Fruit fly (Drosophila melanogaster) whole organism, prepupa: Measurements from ENCODE around the gene CG8500.

Experiments used
- CG15336 ChIP-seq: fragments of 200-800 bp; sonication (Bioruptor generic); IDR thresholded peaks from 2 replicates; pipeline ENCODE4 v1.3.6; 2022; ENCODE audit warnings: missing biosample characterization, missing genetic modification characterization
- CG16779 ChIP-seq: fragments of 200-800 bp; sonication (Bioruptor generic); optimal IDR thresholded peaks from 3 replicates; lab custom pipeline; 2017; ENCODE audit warnings: missing biosample characterization, mild to moderate bottlenecking, missing genetic modification characterization
- CG34406 ChIP-seq: fragments of 200-800 bp; sonication (Bioruptor generic); optimal IDR thresholded peaks from 3 replicates; lab custom pipeline; 2016; ENCODE audit warnings: missing biosample characterization, missing genetic modification characterization
- CG6808 ChIP-seq: fragments of 200-800 bp; sonication (Bioruptor generic); optimal IDR thresholded peaks from 3 replicates; lab custom pipeline; 2017; ENCODE audit warnings: missing biosample characterization, missing genetic modification characterization, mild to moderate bottlenecking, moderate library complexity, missing genetic modification reagents
- CG7368 ChIP-seq: fragments of 200-800 bp; sonication (Bioruptor generic); optimal IDR thresholded peaks from 3 replicates; lab custom pipeline; 2016; ENCODE audit warnings: missing biosample characterization, missing genetic modification characterization
- CG9139 ChIP-seq: fragments of 200-800 bp; sonication (Bioruptor generic); optimal IDR thresholded peaks from 3 replicates; lab custom pipeline; 2017; ENCODE audit warnings: missing biosample characterization, mild to moderate bottlenecking, missing genetic modification characterization
- Hr39 ChIP-seq: fragments of 200-800 bp; sonication (Bioruptor generic); optimal IDR thresholded peaks from 2 replicates; lab custom pipeline; 2016; ENCODE audit warnings: missing biosample characterization, missing genetic modification characterization
- Lpt ChIP-seq: fragments of 200-800 bp; sonication (Bioruptor generic); optimal IDR thresholded peaks from 3 replicates; lab custom pipeline; 2016; ENCODE audit warnings: missing biosample characterization, missing genetic modification characterization
- OdsH ChIP-seq: fragments of 200-800 bp; sonication (Bioruptor generic); optimal IDR thresholded peaks from 3 replicates; lab custom pipeline; 2016; ENCODE audit warnings: missing biosample characterization, missing genetic modification characterization
- eg ChIP-seq: fragments of 200-800 bp; sonication (Bioruptor generic); IDR thresholded peaks from 3 replicates; pipeline ENCODE4 v1.3.6; 2022; ENCODE audit warnings: missing biosample characterization, missing genetic modification characterization
- topi ChIP-seq: fragments of 200-800 bp; sonication (Bioruptor generic); optimal IDR thresholded peaks from 3 replicates; lab custom pipeline; 2016; ENCODE audit warnings: missing biosample characterization, missing genetic modification characterization

dm6 chr3R:9746267-9746666 is 38.2 kb upstream of the CG8500 start, which contains the start of gene CG34409:
- TF ChIP-seq eg (GFP tag; lab: Robert Waterston, UW) (no peak), CG7368 (GFP tag; lab: Kevin White, UChicago) (no peak), CG6808 (no peak), CG34406 (GFP tag; lab: Kevin White, UChicago) (no peak), CG15336 (GFP tag; lab: Robert Waterston, UW) (no peak), CG16779 (tag; lab: Kevin White, UChicago) (no peak), CG9139 (no peak), topi (GFP tag; lab: Kevin White, UChicago) (no peak), Lpt (GFP tag; lab: Kevin White, UChicago) (no peak), OdsH (GFP tag; lab: Kevin White, UChicago) (no peak), Hr39 (GFP tag; lab: Kevin White, UChicago) (no peak)
